Worm (Caenorhabditis elegans) whole organism, midembryonic: ENCODE results near the gene fbxb-74.

Source experiments
- T22C8.4 ChIP-seq: fragments of 200-800 bp; sonication (Bioruptor generic); IDR thresholded peaks from 2 replicates; pipeline ENCODE4 v1.3.6; 2022; ENCODE audit warnings: missing genetic modification characterization, missing compliant biosample characterization
- klf-2 ChIP-seq: fragments of 200-800 bp; sonication (Bioruptor generic); conservative IDR thresholded peaks from 2 replicates; pipeline ENCODE4 v1.3.6; 2022; ENCODE audit warnings: missing genetic modification reagents, missing genetic modification characterization, missing compliant biosample characterization
- med-1 ChIP-seq: sonication (generic microtip); optimal IDR thresholded peaks from 2 replicates; lab custom pipeline; 2017; ENCODE audit warnings: missing genetic modification characterization, mild to moderate bottlenecking, missing compliant biosample characterization, antibody characterized with exemption, missing genetic modification reagents; ENCODE audit not compliant: insufficient read depth
- ref-1 ChIP-seq: fragments of 200-800 bp; sonication (Bioruptor generic); conservative IDR thresholded peaks from 2 replicates; pipeline ENCODE4 v1.3.6; 2022; ENCODE audit warnings: missing genetic modification reagents, missing genetic modification characterization, missing compliant biosample characterization
- ztf-23 ChIP-seq: fragments of 200-800 bp; sonication (Bioruptor generic); IDR thresholded peaks from 2 replicates; pipeline ENCODE4 v1.3.6; 2022; ENCODE audit warnings: missing genetic modification reagents, missing genetic modification characterization, missing compliant biosample characterization
- ztf-29 ChIP-seq: fragments of 200-800 bp; sonication (Bioruptor generic); IDR thresholded peaks from 2 replicates; pipeline ENCODE4 v1.3.6; 2022; ENCODE audit warnings: missing genetic modification reagents, missing genetic modification characterization, missing compliant biosample characterization

- TF ChIP-seq ref-1 (no peak), T22C8.4 (no peak), ztf-23 (GFP tag; lab: Robert Waterston, UW) (no peak), med-1 (GFP tag; lab: Kevin White, UChicago) (no peak), klf-2 (GFP tag; lab: Robert Waterston, UW) (no peak), ztf-29 (no peak)
Measured at ce11 chrIV:4472418-4473173, 33.5 kb upstream of the fbxb-74 start.
